Worm (Caenorhabditis elegans) whole organism, L4 larva: ENCODE measurements around the gene set-2.

Source experiments
- ces-1 ChIP-seq: fragments of 150-350 bp; sonication (generic microtip); optimal IDR thresholded peaks from 4 replicates; lab custom pipeline; 2014; ENCODE audit warnings: missing biosample characterization, missing genetic modification reagents, missing genetic modification characterization
- nhr-111 ChIP-seq: fragments of 200-800 bp; sonication (Bioruptor generic); optimal IDR thresholded peaks from 2 replicates; lab custom pipeline; 2018; ENCODE audit warnings: mild to moderate bottlenecking, missing genetic modification characterization, missing compliant biosample characterization
- nhr-28 ChIP-seq: fragments of 150-350 bp; optimal IDR thresholded peaks from 2 replicates; lab custom pipeline; 2014; ENCODE audit warnings: missing biosample characterization, missing genetic modification characterization
- snpc-1.2 ChIP-seq: fragments of 200-800 bp; sonication (Bioruptor generic); IDR thresholded peaks from 2 replicates; pipeline ENCODE4 v1.3.6; 2022; ENCODE audit warnings: missing genetic modification reagents, missing genetic modification characterization, missing compliant biosample characterization

DNA sequence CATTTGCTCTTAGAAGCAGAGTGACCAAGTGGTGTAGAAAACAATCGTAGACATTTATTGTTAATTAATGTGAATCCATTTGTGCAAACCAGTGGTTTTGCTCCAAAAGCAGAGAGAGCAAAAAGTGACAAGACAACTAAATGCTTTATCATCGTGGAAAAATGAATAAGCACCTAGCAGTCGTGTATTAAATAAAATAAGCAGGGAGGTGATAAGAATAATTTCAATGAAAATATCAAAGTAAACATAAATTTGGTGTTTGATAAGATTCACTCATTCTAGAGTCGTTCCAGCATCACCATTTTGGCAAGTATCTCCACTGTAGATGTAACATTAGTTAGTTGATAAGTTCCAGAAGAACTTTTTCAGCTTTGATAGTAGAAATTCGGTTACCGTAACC, 42.7 kb downstream of the set-2 start, which contains the start of gene clec-6:
- peak; percentile 8 for TF ChIP-seq nhr-28 (tag; lab: Kevin White, UChicago)
- no peak for TF ChIP-seq snpc-1.2 (GFP tag; lab: Robert Waterston, UW)
- no peak for TF ChIP-seq nhr-111 (GFP tag; lab: Kevin White, UChicago)
- no peak for TF ChIP-seq ces-1 (GFP tag; lab: Kevin White, UChicago)
